Worm (Caenorhabditis elegans): ENCODE data around the gene B0244.7.

- TF ChIP-seq egl-27 (tag; optimal IDR thresholded peaks at IDR 0.05) (no peak), aly-2 (tag; optimal IDR thresholded peaks at IDR 0.05) (no peak), fkh-10 (GFP tag; optimal IDR thresholded peaks at IDR 0.05) (no peak), R02D3.7 (tag; optimal IDR thresholded peaks at IDR 0.05) (no peak), nhr-11 (tag; optimal IDR thresholded peaks at IDR 0.05) (no peak)
Measured at ce11 chrIII:5691826-5692225, 39.5 kb upstream of the B0244.7 start.

Data from whole organism, L3 larva.